Fruit fly (Drosophila melanogaster) whole organism: ENCODE measurements around the gene CG13847.

ENCODE experiments used
- Dll ChIP-seq: fragments of >200 bp; optimal IDR thresholded peaks from 2 replicates; lab custom pipeline; 2017
- EcR ChIP-seq, 2 experiments: fragments of >200 bp; optimal IDR thresholded peaks; 2 replicates each; lab custom pipeline; 2017; ENCODE audit warnings: missing biosample characterization in 2 of 2, missing genetic modification characterization in 2 of 2, missing genetic modification reagents in 2 of 2
- usp ChIP-seq: fragments of >200 bp; optimal IDR thresholded peaks from 2 replicates; lab custom pipeline; 2017; ENCODE audit warnings: missing biosample characterization, missing genetic modification characterization, mixed read lengths

DNA sequence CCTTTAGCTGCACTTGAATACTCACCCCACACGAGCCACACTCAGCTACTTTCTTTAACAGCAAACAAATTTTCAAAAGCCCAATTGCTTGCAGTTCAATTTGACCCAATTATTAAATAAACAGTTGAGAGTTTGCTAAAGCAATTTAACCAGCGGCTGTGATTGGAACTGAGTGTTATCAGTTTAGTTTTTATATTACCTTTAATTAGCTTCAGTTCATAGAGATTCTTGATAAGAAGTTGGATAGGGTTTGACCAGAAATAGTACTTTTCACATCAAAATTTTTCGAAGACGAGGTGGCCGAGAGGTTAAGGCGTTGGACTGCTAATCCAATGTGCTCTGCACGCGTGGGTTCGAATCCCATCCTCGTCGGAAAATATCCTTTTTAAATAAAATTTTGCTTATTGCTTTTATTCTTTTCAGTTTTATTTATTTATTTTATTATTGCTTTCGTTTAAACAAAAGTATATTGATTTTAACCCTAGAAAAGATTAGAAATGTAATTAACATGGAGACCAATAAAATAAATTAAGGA lies 39.6 kb downstream of the CG13847 start:
- no peak for TF ChIP-seq usp (GFP tag; lab: Kevin White, UChicago)
- TF ChIP-seq EcR (GFP tag; optimal IDR thresholded peaks at IDR 0.05; lab: Kevin White, UChicago), result no peak
- no peak for TF ChIP-seq Dll (lab: Kevin White, UChicago)
